Fruit fly (Drosophila melanogaster) S2 (cell line): ENCODE measurements around the gene Gyc89Db.

Source experiments
- CG8478 ChIP-seq: fragments of >200 bp; optimal IDR thresholded peaks from 2 replicates; lab custom pipeline; 2018
- CTCF ChIP-seq, 2 experiments: fragments of >200 bp; optimal IDR thresholded peaks; 2 replicates each; lab custom pipeline; 2018

- TF ChIP-seq CTCF (optimal IDR thresholded peaks at IDR 0.05; lab: Kevin White, UChicago) (no peak), CG8478 (no peak)
Observed at dm6 chr3R:16510128-16510527, 33.2 kb downstream of the Gyc89Db start.
